Fruit fly (Drosophila melanogaster): ENCODE results near the gene Ski6.

Gene Ski6

DNA sequence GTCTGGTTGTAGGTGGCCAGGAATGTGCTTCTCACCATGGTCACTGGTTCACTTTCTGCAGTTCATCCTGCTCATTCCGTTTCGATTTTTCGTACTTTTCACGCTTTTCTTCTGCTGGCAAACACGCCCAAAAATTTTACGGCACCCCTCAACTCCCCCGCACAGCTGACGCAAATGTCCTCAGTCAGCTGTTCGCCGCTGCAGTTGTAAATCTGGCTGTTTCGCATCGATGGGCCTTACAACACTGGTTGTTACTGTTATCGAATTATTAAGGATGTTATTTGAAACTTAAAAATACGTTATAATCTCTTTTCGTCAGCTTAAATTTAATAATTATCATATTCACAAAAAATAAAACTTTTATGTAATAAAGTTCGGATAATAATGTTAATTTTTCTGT lies 39.8 kb downstream of the Ski6 start, which contains the start of gene Mgat3 (continued):
- no peak for TF ChIP-seq CG8281 (tag; optimal IDR thresholded peaks at IDR 0.05)
- TF ChIP-seq CG9437 (GFP tag; optimal IDR thresholded peaks at IDR 0.05) = no peak
- TF ChIP-seq sens (GFP tag) = no peak
- no peak for TF ChIP-seq CG11723 (GFP tag; optimal IDR thresholded peaks at IDR 0.05)
- no peak for TF ChIP-seq CG7556 (GFP tag; optimal IDR thresholded peaks at IDR 0.05)
- TF ChIP-seq crp (GFP tag; optimal IDR thresholded peaks at IDR 0.05) = peak; percentile 41 to 88
- no peak for TF ChIP-seq br (optimal IDR thresholded peaks at IDR 0.05)
- TF ChIP-seq CG11695 (GFP tag; IDR thresholded peaks at IDR 0.05) = no peak
- no peak for TF ChIP-seq fd64A (GFP tag; optimal IDR thresholded peaks at IDR 0.05)
- TF ChIP-seq cato (GFP tag; optimal IDR thresholded peaks at IDR 0.05; ENCODE audit: borderline replicate concordance) = no peak
- no peak for TF ChIP-seq CG5953 (GFP tag; IDR thresholded peaks at IDR 0.05)
- peak; percentile 29 for TF ChIP-seq CG14710 (tag; optimal IDR thresholded peaks at IDR 0.05)
- TF ChIP-seq HmgD (GFP tag; optimal IDR thresholded peaks at IDR 0.05) = no peak
- TF ChIP-seq CG15269 (tag; optimal IDR thresholded peaks at IDR 0.05) = no peak
- no peak for TF ChIP-seq tgo (GFP tag; IDR thresholded peaks at IDR 0.05)
- no peak for TF ChIP-seq CG15696 (tag; optimal IDR thresholded peaks at IDR 0.05)

DNA sequence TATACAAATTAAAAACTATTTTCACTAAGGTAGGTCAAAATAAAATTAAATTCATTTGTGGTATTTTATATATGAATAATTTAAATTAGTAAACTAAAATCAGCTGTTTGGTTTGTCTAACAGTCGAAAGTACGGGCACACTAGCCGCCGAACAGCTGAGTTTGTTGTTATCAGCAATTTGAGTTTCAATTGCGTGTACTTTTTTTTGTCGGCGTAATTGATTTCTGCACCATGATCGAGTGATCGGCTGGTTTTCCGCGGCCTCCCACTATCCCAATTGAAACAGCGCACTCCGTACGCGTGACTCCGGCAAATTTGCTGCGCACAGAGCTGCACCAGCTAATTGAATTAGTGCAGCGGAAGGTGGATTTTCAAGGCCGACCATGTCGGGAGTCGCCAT lies 43.1 kb downstream of the Ski6 start, which contains the start of gene Alg7:
TSS of gene Alg7 (plus strand) at position 153 of the 400 bp plus-strand sequence.
- no peak for TF ChIP-seq CG18599 (GFP tag; optimal IDR thresholded peaks at IDR 0.05)
- peak; percentile 32; the same call in 1 of the 4 replicates for TF ChIP-seq Dll (GFP tag; IDR thresholded peaks at IDR 0.05; ENCODE audit: partially characterized antibody)
- TF ChIP-seq ci (GFP tag; IDR thresholded peaks at IDR 0.05) = 0 out of 3 replicates have a peak, but pooled peaks have one; percentile 10
- TF ChIP-seq trem (tag; optimal IDR thresholded peaks at IDR 0.05) = peak; percentile 21
- TF ChIP-seq CG2875 (GFP tag; optimal IDR thresholded peaks at IDR 0.05) = no peak
- peak; percentile 16 for TF ChIP-seq stwl (tag; optimal IDR thresholded peaks at IDR 0.05)
- TF ChIP-seq crp (GFP tag; optimal IDR thresholded peaks at IDR 0.05) = peak; percentile 79 to 97
- no peak for TF ChIP-seq CG9932 (GFP tag; IDR thresholded peaks at IDR 0.05)
- TF ChIP-seq CG10267 (tag; optimal IDR thresholded peaks at IDR 0.05) = peak; percentile 50
- peak; percentile 1 for TF ChIP-seq Sin3A (optimal IDR thresholded peaks at IDR 0.05)
- peak; percentile 43 for TF ChIP-seq gfzf (GFP tag; optimal IDR thresholded peaks at IDR 0.05)
- no peak for TF ChIP-seq CG4820 (GFP tag; optimal IDR thresholded peaks at IDR 0.05)
- TF ChIP-seq MESR4 (GFP tag; optimal IDR thresholded peaks at IDR 0.05) = peak; percentile 51
- TF ChIP-seq luna (GFP tag; optimal IDR thresholded peaks at IDR 0.05) = no peak
- TF ChIP-seq unc-4 (GFP tag; IDR thresholded peaks at IDR 0.05; ENCODE audit: partially characterized antibody) = 0 out of 2 replicates have a peak, but pooled peaks have one; percentile 15
- no peak for TF ChIP-seq seq (GFP tag; IDR thresholded peaks at IDR 0.05)
- peak; percentile 37 for TF ChIP-seq Dp (GFP tag; optimal IDR thresholded peaks at IDR 0.05)
- peak; percentile 2 for TF ChIP-seq CG8924 (tag; optimal IDR thresholded peaks at IDR 0.05)
- no peak for TF ChIP-seq CG12071 (GFP tag; optimal IDR thresholded peaks at IDR 0.05)
- TF ChIP-seq pzg (GFP tag; optimal IDR thresholded peaks at IDR 0.05) = peak; percentile 45
- no peak for TF ChIP-seq CG3407 (GFP tag; optimal IDR thresholded peaks at IDR 0.05)
- TF ChIP-seq CG2129 (GFP tag; IDR thresholded peaks at IDR 0.05; ENCODE audit: partially characterized antibody) = 0 out of 2 replicates have a peak, but pooled peaks have one; percentile 16
- peak; percentile 55; the same call in 1 of the 3 replicates for TF ChIP-seq CG34422 (GFP tag; IDR thresholded peaks at IDR 0.05)
- no peak for TF ChIP-seq CG17568 (GFP tag; optimal IDR thresholded peaks at IDR 0.05)
- TF ChIP-seq ftz-f1 (GFP tag; optimal IDR thresholded peaks at IDR 0.05) = peak; percentile 91
- TF ChIP-seq ac (GFP tag; optimal IDR thresholded peaks at IDR 0.05) = no peak
- peak; percentile 78 for TF ChIP-seq CG15479 (GFP tag; optimal IDR thresholded peaks at IDR 0.05)
- peak; percentile 6 for TF ChIP-seq BEAF-32 (GFP tag; optimal IDR thresholded peaks at IDR 0.05)
- no peak for TF ChIP-seq shn (GFP tag; optimal IDR thresholded peaks at IDR 0.05)
- TF ChIP-seq CG1792 (GFP tag; optimal IDR thresholded peaks at IDR 0.05) = no peak
- peak; percentile 4 for TF ChIP-seq zen (tag; optimal IDR thresholded peaks at IDR 0.05)
- TF ChIP-seq vvl (GFP tag; IDR thresholded peaks at IDR 0.05) = peak; percentile 70; the same call in 1 of the 2 replicates
- peak; percentile 50 for TF ChIP-seq CG13287 (GFP tag; IDR thresholded peaks at IDR 0.05; ENCODE audit: partially characterized antibody)
- no peak for TF ChIP-seq CG2202 (tag; optimal IDR thresholded peaks at IDR 0.05)
- TF ChIP-seq MBD-R2 (GFP tag; IDR thresholded peaks at IDR 0.05) = peak; percentile 82

All from whole organism, embryonic.